Fruit fly (Drosophila melanogaster) whole organism, pupa: Measurements from ENCODE around the gene CG8541.

Experiments used
- CG10348 ChIP-seq: fragments of 200-800 bp; sonication (Bioruptor generic); IDR thresholded peaks from 2 replicates; pipeline ENCODE4 v1.3.6; 2022; ENCODE audit warnings: missing biosample characterization, missing genetic modification characterization
- CG12605 ChIP-seq: fragments of 200-800 bp; sonication (Bioruptor generic); IDR thresholded peaks from 2 replicates; pipeline ENCODE4 v1.3.6; 2022; ENCODE audit warnings: missing biosample characterization, missing genetic modification characterization
- CG13204 ChIP-seq: fragments of 200-800 bp; sonication (Bioruptor generic); optimal IDR thresholded peaks from 2 replicates; lab custom pipeline; 2018; ENCODE audit warnings: missing biosample characterization, mild to moderate bottlenecking, missing genetic modification characterization, moderate library complexity
- CG14655 ChIP-seq: fragments of 200-800 bp; sonication (Bioruptor generic); optimal IDR thresholded peaks from 3 replicates; lab custom pipeline; 2017; ENCODE audit warnings: mild to moderate bottlenecking, missing biosample characterization, missing genetic modification reagents, missing genetic modification characterization
- CG15710 ChIP-seq: fragments of 200-800 bp; sonication (Bioruptor generic); optimal IDR thresholded peaks from 2 replicates; lab custom pipeline; 2018; ENCODE audit warnings: missing biosample characterization, mild to moderate bottlenecking, missing genetic modification characterization, moderate library complexity
- CG17806 ChIP-seq: fragments of 200-800 bp; sonication (Bioruptor generic); optimal IDR thresholded peaks from 2 replicates; lab custom pipeline; 2018; ENCODE audit warnings: missing biosample characterization, mild to moderate bottlenecking, missing genetic modification characterization, moderate library complexity
- CG32121 ChIP-seq: fragments of 200-800 bp; sonication (Bioruptor generic); IDR thresholded peaks from 2 replicates; pipeline ENCODE4 v1.3.6; 2022; ENCODE audit warnings: missing biosample characterization, missing genetic modification characterization
- CG34367 ChIP-seq: fragments of 200-800 bp; sonication (Bioruptor generic); optimal IDR thresholded peaks from 2 replicates; lab custom pipeline; 2018; ENCODE audit warnings: missing biosample characterization, mild to moderate bottlenecking, missing genetic modification characterization
- CG4496 ChIP-seq: fragments of 200-800 bp; sonication (Bioruptor generic); IDR thresholded peaks from 3 replicates; pipeline ENCODE4 v1.3.6; 2022; ENCODE audit warnings: missing biosample characterization, missing genetic modification characterization
- CG8159 ChIP-seq: fragments of 200-800 bp; sonication (Bioruptor generic); optimal IDR thresholded peaks from 3 replicates; lab custom pipeline; 2018; ENCODE audit warnings: missing biosample characterization, mild to moderate bottlenecking, missing genetic modification characterization, moderate library complexity
- CG8301 ChIP-seq: fragments of 200-800 bp; sonication (Bioruptor generic); optimal IDR thresholded peaks from 2 replicates; lab custom pipeline; 2018; ENCODE audit warnings: missing biosample characterization, mild to moderate bottlenecking, missing genetic modification characterization
- CG9948 ChIP-seq: fragments of 200-800 bp; sonication (Bioruptor generic); optimal IDR thresholded peaks from 2 replicates; lab custom pipeline; 2018; ENCODE audit warnings: missing biosample characterization, mild to moderate bottlenecking, missing genetic modification characterization, moderate library complexity
- D1 ChIP-seq: fragments of 200-800 bp; sonication (Bioruptor generic); optimal IDR thresholded peaks from 2 replicates; lab custom pipeline; 2018; ENCODE audit warnings: missing biosample characterization, mild to moderate bottlenecking, missing genetic modification characterization, moderate library complexity
- EcR ChIP-seq: fragments of 200-800 bp; sonication (Bioruptor generic); optimal IDR thresholded peaks from 3 replicates; lab custom pipeline; 2019; ENCODE audit warnings: missing biosample characterization, missing genetic modification characterization, mild to moderate bottlenecking, moderate library complexity, missing genetic modification reagents
- Ets98B ChIP-seq: fragments of 200-800 bp; sonication (Bioruptor generic); IDR thresholded peaks from 2 replicates; pipeline ENCODE4 v1.3.6; 2022; ENCODE audit warnings: missing biosample characterization, missing genetic modification characterization
- Pif1A ChIP-seq: fragments of 200-800 bp; sonication (Bioruptor generic); optimal IDR thresholded peaks from 3 replicates; lab custom pipeline; 2016; ENCODE audit warnings: missing biosample characterization, missing genetic modification characterization
- Pif1B ChIP-seq: fragments of 200-800 bp; sonication (Bioruptor generic); optimal IDR thresholded peaks from 3 replicates; lab custom pipeline; 2016; ENCODE audit warnings: missing biosample characterization, missing genetic modification characterization
- Snoo ChIP-seq: fragments of 200-800 bp; sonication (Bioruptor generic); optimal IDR thresholded peaks from 3 replicates; lab custom pipeline; 2017; ENCODE audit warnings: missing biosample characterization, mild to moderate bottlenecking, missing genetic modification characterization, inconsistent platforms
- fd96Ca ChIP-seq: fragments of 200-800 bp; sonication (Bioruptor generic); IDR thresholded peaks from 3 replicates; pipeline ENCODE4 v1.3.6; 2022; ENCODE audit warnings: missing biosample characterization, missing genetic modification characterization
- gl ChIP-seq: fragments of 200-800 bp; sonication (Bioruptor generic); optimal IDR thresholded peaks from 2 replicates; lab custom pipeline; 2018; ENCODE audit warnings: missing biosample characterization, mild to moderate bottlenecking, missing genetic modification characterization
- rn ChIP-seq: fragments of 200-800 bp; sonication (Bioruptor generic); IDR thresholded peaks from 2 replicates; pipeline ENCODE4 v1.3.6; 2022; ENCODE audit warnings: missing biosample characterization, missing genetic modification characterization

CG8541 gene

DNA sequence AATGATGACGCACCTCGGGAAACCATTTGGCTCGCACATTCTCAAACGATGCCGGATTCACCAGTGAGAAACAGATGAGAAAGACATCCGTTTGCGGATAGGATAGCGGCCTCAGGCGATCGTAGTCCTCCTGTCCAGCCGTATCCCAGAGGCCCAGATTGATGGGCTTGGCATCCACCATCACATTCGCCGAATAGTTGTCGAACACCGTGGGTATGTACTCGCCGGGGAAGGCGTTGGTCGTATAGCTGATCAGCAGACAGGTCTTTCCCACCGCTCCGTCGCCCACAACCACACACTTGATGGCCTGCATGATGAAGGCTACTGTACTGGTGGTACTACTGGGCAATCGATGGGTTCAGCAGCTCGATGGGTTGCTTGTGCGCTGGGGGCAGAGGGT lies 37.2 kb upstream of the CG8541 start:
- no peak for TF ChIP-seq gl (tag; lab: Kevin White, UChicago)
- TF ChIP-seq CG34367 (tag; lab: Kevin White, UChicago): no peak
- TF ChIP-seq CG14655: no peak
- no peak for TF ChIP-seq CG9948 (tag; lab: Kevin White, UChicago)
- no peak for TF ChIP-seq D1 (tag; lab: Kevin White, UChicago)
- no peak for TF ChIP-seq CG32121 (GFP tag; lab: Robert Waterston, UW)
- no peak for TF ChIP-seq Pif1B
- no peak for TF ChIP-seq CG15710
- no peak for TF ChIP-seq rn (GFP tag; lab: Robert Waterston, UW)
- no peak for TF ChIP-seq fd96Ca
- TF ChIP-seq EcR (GFP tag; lab: Kevin White, UChicago): no peak
- TF ChIP-seq Snoo (tag; lab: Kevin White, UChicago): no peak
- TF ChIP-seq CG13204: no peak

DNA sequence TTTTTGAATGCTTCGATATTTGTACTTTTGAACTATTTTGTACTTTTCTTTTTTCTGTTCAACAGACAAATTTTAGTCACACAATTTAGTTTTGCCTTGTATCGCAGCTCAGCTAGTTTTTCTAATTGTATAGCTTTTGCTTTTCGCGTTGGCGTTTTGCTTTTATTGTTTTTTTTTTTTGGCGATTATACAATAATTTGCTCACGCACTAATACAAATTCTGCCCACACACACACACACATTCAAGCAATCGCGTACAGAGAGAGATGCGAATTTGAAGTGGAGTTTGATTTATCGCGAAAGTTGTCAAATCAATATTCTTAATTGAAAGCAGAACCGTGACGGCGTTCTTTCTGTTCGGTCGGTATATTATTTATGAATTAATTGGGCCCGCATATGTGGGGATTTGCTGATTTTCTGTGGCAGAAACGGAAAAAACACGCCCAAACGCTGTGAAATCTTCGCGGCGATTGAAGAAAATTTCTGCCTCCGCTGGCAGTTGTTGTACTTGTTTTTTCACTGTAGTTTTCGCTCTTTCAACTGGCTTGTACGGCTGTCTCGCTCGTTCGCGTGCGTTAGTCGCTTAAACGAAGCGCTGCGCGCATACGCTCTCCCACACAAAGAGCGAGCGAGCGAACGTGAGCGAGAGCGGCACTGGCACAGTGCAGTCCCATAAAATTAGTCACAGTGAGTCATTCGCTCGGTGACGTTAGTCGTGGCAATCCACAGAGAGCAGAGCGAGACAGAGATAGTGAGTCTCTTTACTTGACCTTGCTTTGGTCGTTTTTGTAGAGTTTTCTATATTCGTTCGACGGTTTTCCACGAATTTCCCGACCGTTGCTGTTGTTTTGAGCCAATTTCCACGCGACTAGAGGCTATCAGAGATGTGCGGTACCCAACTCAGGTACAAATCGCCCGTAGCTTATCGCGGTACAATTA lies 36.4 kb upstream of the CG8541 start, which contains the start of gene Rac2:
Rac2 (minus strand) TSS at position 476 of the 939 bp plus-strand sequence.
- TF ChIP-seq CG17806 (tag; lab: Kevin White, UChicago) (peak; percentile 10), CG13204 (peak; percentile 64), CG34367 (tag; lab: Kevin White, UChicago) (peak; percentile 26), CG14655 (peak; percentile 63), CG8301 (peak; percentile 58), rn (GFP tag; lab: Robert Waterston, UW) (no peak), CG9948 (tag; lab: Kevin White, UChicago) (peak; percentile 45), CG10348 (GFP tag; lab: Robert Waterston, UW) (no peak), Pif1B (peak; percentile 65), gl (tag; lab: Kevin White, UChicago) (peak; percentile 52), Snoo (tag; lab: Kevin White, UChicago) (peak; percentile 21), CG8159 (tag; lab: Kevin White, UChicago) (peak; percentile 48), CG15710 (peak; percentile 20), D1 (tag; lab: Kevin White, UChicago) (no peak), CG32121 (GFP tag; lab: Robert Waterston, UW) (peak; percentile 68), Pif1A (GFP tag; lab: Kevin White, UChicago) (peak; percentile 53), fd96Ca (peak; percentile 74; the same call in 2 of the 3 replicates), EcR (GFP tag; lab: Kevin White, UChicago) (peak; percentile 68), CG12605 (GFP tag; lab: Robert Waterston, UW) (peak; percentile 57), CG4496 (GFP tag; lab: Robert Waterston, UW) (peak; percentile 72), Ets98B (GFP tag; lab: Robert Waterston, UW) (peak; percentile 67)

DNA sequence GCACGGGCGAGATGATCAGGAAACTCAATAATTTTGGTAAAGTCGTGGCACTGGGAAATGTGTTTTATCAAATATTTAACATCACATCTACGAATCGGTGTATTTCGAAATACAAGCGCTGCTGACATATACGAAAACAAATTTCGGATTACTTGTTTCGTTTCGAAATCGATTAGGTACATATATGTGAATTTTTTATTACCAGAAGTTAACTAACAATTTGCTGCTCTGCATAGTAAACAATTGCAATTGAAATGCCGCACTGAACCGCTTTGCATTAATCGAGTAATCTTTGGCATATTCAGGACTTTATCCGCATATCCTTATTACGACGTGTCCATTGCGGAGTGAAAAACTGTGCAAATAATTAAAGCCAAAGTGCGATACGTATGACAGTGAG lies 34.0 kb upstream of the CG8541 start, which contains the start of gene CG14835:
CG14835 (minus strand) TSS at position 101 of the 400 bp plus-strand sequence.
- TF ChIP-seq D1 (tag; lab: Kevin White, UChicago) (no peak), EcR (GFP tag; lab: Kevin White, UChicago) (no peak), CG8301 (no peak), rn (GFP tag; lab: Robert Waterston, UW) (no peak), Ets98B (GFP tag; lab: Robert Waterston, UW) (no peak), CG4496 (GFP tag; lab: Robert Waterston, UW) (no peak), Pif1A (GFP tag; lab: Kevin White, UChicago) (no peak)

DNA sequence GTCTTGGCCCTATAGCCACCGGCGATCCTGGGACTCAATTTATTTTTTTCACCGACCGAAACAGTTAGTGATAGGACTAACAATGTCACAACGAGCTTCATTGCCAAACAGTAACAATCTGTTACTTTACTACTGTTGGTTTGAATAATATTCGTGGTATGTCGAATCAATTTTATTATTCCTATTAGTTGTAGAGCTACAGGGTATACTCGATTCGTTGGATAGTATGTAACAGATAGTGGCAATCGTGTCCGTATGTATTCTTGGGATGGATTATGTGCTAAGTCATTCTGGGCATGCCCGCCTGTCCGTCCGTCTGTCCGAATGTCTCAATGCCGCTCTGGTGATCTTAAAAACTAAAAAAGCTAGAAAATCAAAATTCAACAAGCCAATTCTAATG lies 32.1 kb upstream of the CG8541 start, which contains the start of gene sphinx1:
sphinx1 (minus strand) TSS at position 101 of the 400 bp plus-strand sequence.
- TF ChIP-seq CG32121 (GFP tag; lab: Robert Waterston, UW) (no peak), CG12605 (GFP tag; lab: Robert Waterston, UW) (no peak), CG17806 (tag; lab: Kevin White, UChicago) (no peak), Pif1B (no peak), EcR (GFP tag; lab: Kevin White, UChicago) (no peak), CG13204 (no peak)

DNA sequence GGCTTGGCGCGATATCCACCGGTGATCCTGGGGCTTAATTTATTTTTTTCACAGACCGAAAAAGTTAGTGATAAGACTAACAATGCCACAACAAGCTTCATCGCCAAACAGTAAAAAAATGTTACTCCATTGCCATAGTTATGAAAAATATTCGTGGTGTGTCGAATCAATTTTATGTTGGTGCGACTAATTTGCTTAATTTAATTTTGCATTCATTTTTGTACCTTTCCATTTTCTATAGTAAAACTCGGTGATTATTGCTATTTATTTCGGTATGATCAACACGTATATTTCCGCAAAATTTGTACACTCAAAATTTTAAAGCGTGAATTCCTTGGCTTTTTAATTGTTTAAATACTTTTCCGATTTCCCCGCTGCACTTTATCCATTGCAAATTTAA lies 30.7 kb upstream of the CG8541 start, which contains the start of gene sphinx2:
sphinx2 (minus strand) TSS at position 101 of the 400 bp plus-strand sequence.
- TF ChIP-seq gl (tag; lab: Kevin White, UChicago) (no peak), CG32121 (GFP tag; lab: Robert Waterston, UW) (no peak), CG17806 (tag; lab: Kevin White, UChicago) (no peak), D1 (tag; lab: Kevin White, UChicago) (no peak), CG4496 (GFP tag; lab: Robert Waterston, UW) (no peak), Snoo (tag; lab: Kevin White, UChicago) (no peak), CG12605 (GFP tag; lab: Robert Waterston, UW) (no peak), CG13204 (no peak), CG8301 (no peak), CG34367 (tag; lab: Kevin White, UChicago) (no peak), rn (GFP tag; lab: Robert Waterston, UW) (no peak), CG15710 (no peak), Ets98B (GFP tag; lab: Robert Waterston, UW) (no peak)

DNA sequence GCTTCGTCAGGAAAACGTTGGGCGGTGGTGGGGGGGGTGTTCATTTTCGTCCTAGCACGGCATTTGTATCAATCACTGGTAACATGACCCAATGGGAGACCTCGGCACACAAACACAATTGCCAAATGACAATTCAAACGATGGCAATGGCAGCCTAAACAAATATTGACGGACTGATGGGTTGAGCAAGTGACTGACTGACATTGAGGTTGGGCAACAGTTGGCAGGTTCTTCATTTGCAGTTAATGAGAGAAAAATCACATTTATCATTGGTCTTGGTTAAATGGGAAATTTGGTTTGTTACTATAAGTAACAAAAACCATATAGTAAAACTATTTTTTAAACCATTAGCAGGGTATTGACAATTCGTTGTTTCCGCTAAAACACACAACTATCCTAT lies 22.3 kb upstream of the CG8541 start:
- no peak for TF ChIP-seq Ets98B (GFP tag; lab: Robert Waterston, UW)
- TF ChIP-seq Snoo (tag; lab: Kevin White, UChicago): no peak
- TF ChIP-seq Pif1A (GFP tag; lab: Kevin White, UChicago): no peak
- TF ChIP-seq CG17806 (tag; lab: Kevin White, UChicago): no peak
- TF ChIP-seq CG34367 (tag; lab: Kevin White, UChicago): no peak
- TF ChIP-seq CG9948 (tag; lab: Kevin White, UChicago): no peak
- TF ChIP-seq CG13204: no peak
- no peak for TF ChIP-seq Pif1B
- TF ChIP-seq CG8159 (tag; lab: Kevin White, UChicago): no peak
- no peak for TF ChIP-seq rn (GFP tag; lab: Robert Waterston, UW)
- no peak for TF ChIP-seq CG10348 (GFP tag; lab: Robert Waterston, UW)
- TF ChIP-seq CG12605 (GFP tag; lab: Robert Waterston, UW): no peak
- TF ChIP-seq CG32121 (GFP tag; lab: Robert Waterston, UW): no peak
- TF ChIP-seq CG8301: no peak
- TF ChIP-seq D1 (tag; lab: Kevin White, UChicago): no peak
- no peak for TF ChIP-seq CG14655
